Worm (Caenorhabditis elegans) whole organism, L3 larva: ENCODE results near the gene prk-1.

Experiments used
- daf-12 ChIP-seq: fragments of 150-350 bp; optimal IDR thresholded peaks from 2 replicates; lab custom pipeline; 2014; ENCODE audit warnings: missing biosample characterization, missing genetic modification reagents, missing genetic modification characterization
- nhr-11 ChIP-seq: fragments of 150-350 bp; optimal IDR thresholded peaks from 2 replicates; lab custom pipeline; 2014; ENCODE audit warnings: missing biosample characterization, missing genetic modification characterization
- nhr-25 ChIP-seq: sonication (generic microtip); optimal IDR thresholded peaks from 2 replicates; lab custom pipeline; 2017; ENCODE audit warnings: missing biosample characterization, missing genetic modification characterization
- unc-39 ChIP-seq: sonication (generic microtip); optimal IDR thresholded peaks from 4 replicates; lab custom pipeline; 2017; ENCODE audit warnings: missing biosample characterization, missing genetic modification characterization

- TF ChIP-seq nhr-11 (tag; lab: Kevin White, UChicago), result no peak
- TF ChIP-seq unc-39 (tag; lab: Kevin White, UChicago), result no peak
- TF ChIP-seq daf-12 (tag; lab: Kevin White, UChicago), result no peak
- TF ChIP-seq nhr-25 (tag; lab: Kevin White, UChicago), result no peak
Observed at ce11 chrIII:6953373-6953772, 36.6 kb upstream of the prk-1 start.
